Fruit fly (Drosophila melanogaster) whole organism, prepupa: Measurements from ENCODE around the gene CG14362.
A peak's percentile ranks its signal among the peaks of the same experiment; 100 is the strongest.

Source experiments
- CG15336 ChIP-seq: fragments of 200-800 bp; sonication (Bioruptor generic); IDR thresholded peaks from 2 replicates; pipeline ENCODE4 v1.3.6; 2022; ENCODE audit warnings: missing biosample characterization, missing genetic modification characterization
- CG16779 ChIP-seq: fragments of 200-800 bp; sonication (Bioruptor generic); optimal IDR thresholded peaks from 3 replicates; lab custom pipeline; 2017; ENCODE audit warnings: missing biosample characterization, mild to moderate bottlenecking, missing genetic modification characterization
- CG6808 ChIP-seq: fragments of 200-800 bp; sonication (Bioruptor generic); optimal IDR thresholded peaks from 3 replicates; lab custom pipeline; 2017; ENCODE audit warnings: missing biosample characterization, missing genetic modification characterization, mild to moderate bottlenecking, moderate library complexity, missing genetic modification reagents
- dac ChIP-seq: fragments of 200-800 bp; sonication (Bioruptor generic); optimal IDR thresholded peaks from 2 replicates; lab custom pipeline; 2017; ENCODE audit warnings: missing biosample characterization, mild to moderate bottlenecking, missing genetic modification characterization
- lz ChIP-seq: fragments of 200-800 bp; sonication (Bioruptor generic); optimal IDR thresholded peaks from 3 replicates; lab custom pipeline; 2016; ENCODE audit warnings: missing biosample characterization, missing genetic modification characterization
- salr ChIP-seq, 2 experiments: fragments of 200-800 bp; sonication (Bioruptor generic); optimal IDR thresholded peaks; 3 replicates each; lab custom pipeline; 2016 to 2018; ENCODE audit warnings: missing biosample characterization in 2 of 2, missing genetic modification characterization in 2 of 2, mild to moderate bottlenecking in 1 of 2
- vri ChIP-seq: fragments of 200-800 bp; sonication (Bioruptor generic); optimal IDR thresholded peaks from 3 replicates; lab custom pipeline; 2016; ENCODE audit warnings: missing biosample characterization, mild to moderate bottlenecking, missing genetic modification characterization

dm6 chr3R:13847289-13847688, 8.0 kb downstream of the CG14362 start:
- TF ChIP-seq salr (GFP tag; optimal IDR thresholded peaks at IDR 0.05; lab: Kevin White, UChicago) (peak in 1 of 2 experiments; percentile 7), lz (GFP tag; lab: Kevin White, UChicago) (no peak), vri (GFP tag; lab: Kevin White, UChicago) (no peak), CG6808 (GFP tag; lab: Kevin White, UChicago) (no peak), dac (GFP tag; lab: Kevin White, UChicago) (no peak), CG16779 (tag; lab: Kevin White, UChicago) (no peak), CG15336 (peak; percentile 47)
